Fruit fly (Drosophila melanogaster) whole organism: Measurements from ENCODE around the gene CG32437.

ENCODE experiments used
- CG8478 ChIP-seq: fragments of >200 bp; optimal IDR thresholded peaks from 2 replicates; lab custom pipeline; 2018; ENCODE audit warnings: inconsistent platforms
- Dll ChIP-seq: fragments of >200 bp; optimal IDR thresholded peaks from 2 replicates; lab custom pipeline; 2017
- EcR ChIP-seq, 2 experiments: fragments of >200 bp; optimal IDR thresholded peaks; 2 replicates each; lab custom pipeline; 2017; ENCODE audit warnings: missing biosample characterization in 2 of 2, missing genetic modification characterization in 2 of 2, missing genetic modification reagents in 2 of 2

dm6 chr3L:21324724-21325123, 32.8 kb upstream of the CG32437 start:
- no peak for TF ChIP-seq CG8478 (lab: Kevin White, UChicago)
- TF ChIP-seq Dll, result no peak
- TF ChIP-seq EcR (GFP tag; optimal IDR thresholded peaks at IDR 0.05; lab: Kevin White, UChicago), result no peak
